Worm (Caenorhabditis elegans) whole organism, midembryonic: Measurements from ENCODE around the gene lrx-1.

Experiments used
- T22C8.4 ChIP-seq: fragments of 200-800 bp; sonication (Bioruptor generic); IDR thresholded peaks from 2 replicates; pipeline ENCODE4 v1.3.6; 2022; ENCODE audit warnings: missing genetic modification characterization, missing compliant biosample characterization
- cog-1 ChIP-seq: sonication (generic microtip); optimal IDR thresholded peaks from 2 replicates; lab custom pipeline; 2016; ENCODE audit warnings: missing genetic modification characterization, missing compliant biosample characterization
- flt-1 ChIP-seq: fragments of 200-800 bp; sonication (Bioruptor generic); IDR thresholded peaks from 2 replicates; pipeline ENCODE4 v1.3.6; 2022; ENCODE audit warnings: missing genetic modification characterization, missing compliant biosample characterization
- klf-2 ChIP-seq: fragments of 200-800 bp; sonication (Bioruptor generic); conservative IDR thresholded peaks from 2 replicates; pipeline ENCODE4 v1.3.6; 2022; ENCODE audit warnings: missing genetic modification reagents, missing genetic modification characterization, missing compliant biosample characterization
- med-1 ChIP-seq: sonication (generic microtip); optimal IDR thresholded peaks from 2 replicates; lab custom pipeline; 2017; ENCODE audit warnings: missing genetic modification characterization, mild to moderate bottlenecking, missing compliant biosample characterization, antibody characterized with exemption, missing genetic modification reagents; ENCODE audit not compliant: insufficient read depth
- ref-1 ChIP-seq: fragments of 200-800 bp; sonication (Bioruptor generic); conservative IDR thresholded peaks from 2 replicates; pipeline ENCODE4 v1.3.6; 2022; ENCODE audit warnings: missing genetic modification reagents, missing genetic modification characterization, missing compliant biosample characterization
- tab-1 ChIP-seq: fragments of 200-800 bp; sonication (Bioruptor generic); IDR thresholded peaks from 2 replicates; pipeline ENCODE4 v1.3.6; 2022; ENCODE audit warnings: missing genetic modification characterization, missing compliant biosample characterization
- ztf-23 ChIP-seq: fragments of 200-800 bp; sonication (Bioruptor generic); IDR thresholded peaks from 2 replicates; pipeline ENCODE4 v1.3.6; 2022; ENCODE audit warnings: missing genetic modification reagents, missing genetic modification characterization, missing compliant biosample characterization
- ztf-29 ChIP-seq: fragments of 200-800 bp; sonication (Bioruptor generic); IDR thresholded peaks from 2 replicates; pipeline ENCODE4 v1.3.6; 2022; ENCODE audit warnings: missing genetic modification reagents, missing genetic modification characterization, missing compliant biosample characterization

Gene lrx-1

ce11 chrV:12295520-12295919 lies 43.1 kb downstream of the lrx-1 start:
- TF ChIP-seq T22C8.4 (no peak), ztf-23 (GFP tag; lab: Robert Waterston, UW) (no peak), med-1 (GFP tag; lab: Kevin White, UChicago) (no peak), ztf-29 (no peak), ref-1 (GFP tag; lab: Robert Waterston, UW) (no peak), flt-1 (GFP tag; lab: Robert Waterston, UW) (no peak), klf-2 (no peak), cog-1 (tag; lab: Kevin White, UChicago) (no peak), tab-1 (GFP tag; lab: Robert Waterston, UW) (no peak)

- TF ChIP-seq ztf-23 (GFP tag; lab: Robert Waterston, UW), result no peak
- TF ChIP-seq ref-1 (GFP tag; lab: Robert Waterston, UW), result no peak
These were observed 43.8 kb downstream of the lrx-1 start for ce11 chrV:12296122-12296521.

- no peak for TF ChIP-seq ref-1 (GFP tag; lab: Robert Waterston, UW)
- TF ChIP-seq T22C8.4, result no peak
- TF ChIP-seq cog-1 (tag; lab: Kevin White, UChicago), result no peak
- no peak for TF ChIP-seq tab-1 (GFP tag; lab: Robert Waterston, UW)
- no peak for TF ChIP-seq flt-1 (GFP tag; lab: Robert Waterston, UW)
- TF ChIP-seq ztf-29, result no peak
- TF ChIP-seq klf-2, result no peak
- TF ChIP-seq med-1 (GFP tag; lab: Kevin White, UChicago), result no peak
- no peak for TF ChIP-seq ztf-23 (GFP tag; lab: Robert Waterston, UW)
These were observed 44.4 kb downstream of the lrx-1 start for ce11 chrV:12296794-12297193.

ce11 chrV:12298184-12298583 lies 45.8 kb downstream of the lrx-1 start:
- TF ChIP-seq tab-1 (GFP tag; lab: Robert Waterston, UW) (no peak), ztf-23 (GFP tag; lab: Robert Waterston, UW) (no peak), cog-1 (tag; lab: Kevin White, UChicago) (no peak), flt-1 (GFP tag; lab: Robert Waterston, UW) (no peak), T22C8.4 (no peak), ztf-29 (no peak), klf-2 (no peak), ref-1 (GFP tag; lab: Robert Waterston, UW) (no peak), med-1 (GFP tag; lab: Kevin White, UChicago) (no peak)

- TF ChIP-seq T22C8.4 (no peak), med-1 (GFP tag; lab: Kevin White, UChicago) (no peak), ztf-23 (GFP tag; lab: Robert Waterston, UW) (no peak), tab-1 (GFP tag; lab: Robert Waterston, UW) (no peak), flt-1 (GFP tag; lab: Robert Waterston, UW) (no peak), cog-1 (tag; lab: Kevin White, UChicago) (no peak), ref-1 (GFP tag; lab: Robert Waterston, UW) (no peak), klf-2 (no peak), ztf-29 (no peak)
These were observed 46.9 kb downstream of the lrx-1 start for ce11 chrV:12299244-12299766.

- no peak for TF ChIP-seq T22C8.4
- no peak for TF ChIP-seq ztf-29
- no peak for TF ChIP-seq klf-2
- TF ChIP-seq tab-1 (GFP tag; lab: Robert Waterston, UW), result no peak
- TF ChIP-seq flt-1 (GFP tag; lab: Robert Waterston, UW), result no peak
These were observed 47.8 kb downstream of the lrx-1 start for ce11 chrV:12300166-12300565.

- no peak for TF ChIP-seq flt-1 (GFP tag; lab: Robert Waterston, UW)
- no peak for TF ChIP-seq ztf-23 (GFP tag; lab: Robert Waterston, UW)
- no peak for TF ChIP-seq ztf-29
- TF ChIP-seq ref-1 (GFP tag; lab: Robert Waterston, UW), result no peak
- TF ChIP-seq klf-2, result no peak
- TF ChIP-seq T22C8.4, result no peak
- no peak for TF ChIP-seq med-1 (GFP tag; lab: Kevin White, UChicago)
- TF ChIP-seq cog-1 (tag; lab: Kevin White, UChicago), result no peak
- no peak for TF ChIP-seq tab-1 (GFP tag; lab: Robert Waterston, UW)
These were observed 48.5 kb downstream of the lrx-1 start for ce11 chrV:12300780-12301460.

ce11 chrV:12301985-12302591 lies 49.7 kb downstream of the lrx-1 start, which contains the start of the genes frm-7 and F55C5.17:
frm-7 (plus strand) TSS chrV:12302484.
F55C5.17 (plus strand) TSS chrV:12302541.
- TF ChIP-seq flt-1 (GFP tag; lab: Robert Waterston, UW), result no peak
- TF ChIP-seq cog-1 (tag; lab: Kevin White, UChicago), result no peak
- TF ChIP-seq T22C8.4, result no peak
- no peak for TF ChIP-seq ztf-23 (GFP tag; lab: Robert Waterston, UW)
- no peak for TF ChIP-seq ref-1 (GFP tag; lab: Robert Waterston, UW)
- TF ChIP-seq tab-1 (GFP tag; lab: Robert Waterston, UW), result no peak
- no peak for TF ChIP-seq klf-2
- no peak for TF ChIP-seq med-1 (GFP tag; lab: Kevin White, UChicago)
- TF ChIP-seq ztf-29, result no peak

ce11 chrV:12303453-12304077 lies 51.2 kb downstream of the lrx-1 start:
- TF ChIP-seq med-1 (GFP tag; lab: Kevin White, UChicago) (peak; percentile 94), T22C8.4 (peak; percentile 100), klf-2 (peak; percentile 100), flt-1 (GFP tag; lab: Robert Waterston, UW) (peak; percentile 100), ztf-23 (GFP tag; lab: Robert Waterston, UW) (peak; percentile 99), ref-1 (GFP tag; lab: Robert Waterston, UW) (peak; percentile 100), tab-1 (GFP tag; lab: Robert Waterston, UW) (peak; percentile 100), ztf-29 (peak; percentile 100), cog-1 (tag; lab: Kevin White, UChicago) (peak; percentile 100)
